Worm (Caenorhabditis elegans) whole organism, mixed stage, embryonic: ENCODE results near the gene dsl-7.
A peak's percentile ranks its signal among the peaks of the same experiment; 100 is the strongest.

Experiments used
- M03D4.4 ChIP-seq: sonication (generic microtip); optimal IDR thresholded peaks from 2 replicates; lab custom pipeline; 2017; ENCODE audit warnings: mild to moderate bottlenecking, missing genetic modification characterization, missing compliant biosample characterization
- bed-3 ChIP-seq: fragments of 200-800 bp; sonication (Bioruptor generic); optimal IDR thresholded peaks from 3 replicates; lab custom pipeline; 2018; ENCODE audit warnings: mild to moderate bottlenecking, missing genetic modification characterization, moderate library complexity, missing compliant biosample characterization
- ceh-39 ChIP-seq: fragments of 150-350 bp; optimal IDR thresholded peaks from 2 replicates; lab custom pipeline; 2014; ENCODE audit warnings: missing biosample characterization, missing genetic modification characterization
- ceh-43 ChIP-seq: fragments of 200-800 bp; sonication (Bioruptor generic); optimal IDR thresholded peaks from 2 replicates; lab custom pipeline; 2018; ENCODE audit warnings: mild to moderate bottlenecking, missing genetic modification characterization, moderate library complexity, missing compliant biosample characterization
- ceh-83 ChIP-seq: fragments of 200-800 bp; sonication (Bioruptor generic); optimal IDR thresholded peaks from 2 replicates; lab custom pipeline; 2018; ENCODE audit warnings: mild to moderate bottlenecking, missing genetic modification characterization, missing compliant biosample characterization
- ces-1 ChIP-seq: fragments of 150-350 bp; optimal IDR thresholded peaks from 2 replicates; lab custom pipeline; 2014; ENCODE audit warnings: missing biosample characterization, missing genetic modification reagents, missing genetic modification characterization
- cnd-1 ChIP-seq: fragments of 200-800 bp; sonication (Bioruptor generic); optimal IDR thresholded peaks from 2 replicates; lab custom pipeline; 2018; ENCODE audit warnings: mild to moderate bottlenecking, missing genetic modification characterization, missing compliant biosample characterization
- elt-1 ChIP-seq: sonication (generic microtip); optimal IDR thresholded peaks from 2 replicates; lab custom pipeline; 2017; ENCODE audit warnings: missing genetic modification characterization, mild to moderate bottlenecking, missing compliant biosample characterization, antibody characterized with exemption, moderate library complexity, borderline replicate concordance; ENCODE audit not compliant: insufficient read depth
- flh-1 ChIP-seq: fragments of 200-800 bp; sonication (Bioruptor generic); optimal IDR thresholded peaks from 2 replicates; lab custom pipeline; 2018; ENCODE audit warnings: mild to moderate bottlenecking, missing genetic modification characterization, moderate library complexity, missing compliant biosample characterization
- ham-2 ChIP-seq: fragments of 200-800 bp; sonication (Bioruptor generic); optimal IDR thresholded peaks from 2 replicates; lab custom pipeline; 2018; ENCODE audit warnings: mild to moderate bottlenecking, missing genetic modification characterization, missing compliant biosample characterization
- hlh-1 ChIP-seq: fragments of 150-350 bp; optimal IDR thresholded peaks from 2 replicates; lab custom pipeline; 2014; ENCODE audit warnings: missing biosample characterization, missing genetic modification reagents, missing genetic modification characterization
- lin-13 ChIP-seq: fragments of 150-350 bp; optimal IDR thresholded peaks from 2 replicates; lab custom pipeline; 2014; ENCODE audit warnings: missing biosample characterization, missing genetic modification characterization
- lsy-2 ChIP-seq: fragments of 150-350 bp; optimal IDR thresholded peaks from 2 replicates; lab custom pipeline; 2014; ENCODE audit warnings: missing biosample characterization, missing genetic modification characterization
- mab-5 ChIP-seq: fragments of 150-350 bp; optimal IDR thresholded peaks from 2 replicates; lab custom pipeline; 2014; ENCODE audit warnings: missing biosample characterization, missing genetic modification characterization
- mep-1 ChIP-seq: fragments of 150-350 bp; optimal IDR thresholded peaks from 2 replicates; lab custom pipeline; 2017; ENCODE audit warnings: missing biosample characterization, missing genetic modification reagents, missing genetic modification characterization, inconsistent platforms
- mls-2 ChIP-seq: sonication (generic microtip); optimal IDR thresholded peaks from 2 replicates; lab custom pipeline; 2016; ENCODE audit warnings: mild to moderate bottlenecking, missing genetic modification characterization, moderate library complexity, missing compliant biosample characterization
- nhr-12 ChIP-seq: fragments of 150-350 bp; optimal IDR thresholded peaks from 2 replicates; lab custom pipeline; 2014; ENCODE audit warnings: missing biosample characterization, missing genetic modification characterization
- nhr-2 ChIP-seq: fragments of 150-350 bp; optimal IDR thresholded peaks from 2 replicates; lab custom pipeline; 2014; ENCODE audit warnings: missing biosample characterization, missing genetic modification characterization
- nhr-237 ChIP-seq: fragments of 150-350 bp; optimal IDR thresholded peaks from 2 replicates; lab custom pipeline; 2014; ENCODE audit warnings: missing biosample characterization, missing genetic modification characterization
- nhr-28 ChIP-seq: fragments of 150-350 bp; optimal IDR thresholded peaks from 2 replicates; lab custom pipeline; 2014; ENCODE audit warnings: missing biosample characterization, missing genetic modification characterization
- nhr-76 ChIP-seq: sonication (generic microtip); optimal IDR thresholded peaks from 2 replicates; lab custom pipeline; 2017; ENCODE audit warnings: missing biosample characterization, missing genetic modification characterization
- pha-4 ChIP-seq: fragments of 150-350 bp; optimal IDR thresholded peaks from 2 replicates; lab custom pipeline; 2018; ENCODE audit warnings: missing biosample characterization, missing genetic modification reagents, missing genetic modification characterization
- snpc-4 ChIP-seq: fragments of 150-350 bp; optimal IDR thresholded peaks from 2 replicates; lab custom pipeline; 2014; ENCODE audit warnings: missing biosample characterization, missing genetic modification characterization
- sptf-1 ChIP-seq: sonication (generic microtip); optimal IDR thresholded peaks from 2 replicates; lab custom pipeline; 2017; ENCODE audit warnings: mild to moderate bottlenecking, missing genetic modification characterization, moderate library complexity, missing compliant biosample characterization
- tbx-8 ChIP-seq: fragments of 200-800 bp; sonication (Bioruptor generic); optimal IDR thresholded peaks from 2 replicates; lab custom pipeline; 2018; ENCODE audit warnings: mild to moderate bottlenecking, missing genetic modification characterization, moderate library complexity, missing compliant biosample characterization
- unc-120 ChIP-seq: sonication (generic microtip); optimal IDR thresholded peaks from 2 replicates; lab custom pipeline; 2017; ENCODE audit warnings: missing genetic modification characterization, missing compliant biosample characterization; ENCODE audit not compliant: poor library complexity, severe bottlenecking
- unc-39 ChIP-seq: fragments of 150-350 bp; optimal IDR thresholded peaks from 2 replicates; lab custom pipeline; 2014; ENCODE audit warnings: missing biosample characterization, missing genetic modification characterization
- unc-62 ChIP-seq: fragments of 150-350 bp; optimal IDR thresholded peaks from 2 replicates; lab custom pipeline; 2014; ENCODE audit warnings: missing biosample characterization, missing genetic modification reagents, missing genetic modification characterization
- zip-8 ChIP-seq: fragments of 150-350 bp; optimal IDR thresholded peaks from 2 replicates; lab custom pipeline; 2014; ENCODE audit warnings: missing biosample characterization, missing genetic modification characterization
- ztf-11 ChIP-seq: fragments of 150-350 bp; optimal IDR thresholded peaks from 2 replicates; lab custom pipeline; 2014; ENCODE audit warnings: missing biosample characterization, missing genetic modification characterization

Gene dsl-7

DNA sequence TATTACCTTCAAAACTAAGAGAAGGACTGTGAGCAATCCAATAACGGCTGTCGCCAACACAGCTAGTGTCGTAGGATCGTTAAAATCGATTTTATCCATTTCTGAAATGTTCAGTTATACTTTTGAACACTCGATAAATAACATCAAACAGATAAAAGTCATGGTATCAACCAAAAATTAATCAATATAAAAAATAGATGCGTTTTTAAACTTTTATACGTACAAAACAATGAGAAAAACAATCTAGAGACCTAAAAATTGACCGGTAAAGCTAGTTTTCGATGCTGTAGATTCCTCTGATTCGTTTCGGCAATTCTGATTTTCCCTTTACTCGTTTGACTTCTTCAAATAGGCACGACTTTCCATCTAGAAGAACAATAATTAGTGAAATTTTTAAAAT lies 25.8 kb upstream of the dsl-7 start, which contains the start of gene R186.3:
Gene R186.3, minus strand, starts transcription at position 101 of the 400 bp plus-strand sequence.
- no peak for TF ChIP-seq ztf-11 (tag; lab: Kevin White, UChicago)
- TF ChIP-seq unc-39 (tag; lab: Kevin White, UChicago), result no peak
- TF ChIP-seq hlh-1 (tag; lab: Kevin White, UChicago), result no peak
- no peak for TF ChIP-seq sptf-1 (tag; lab: Kevin White, UChicago)
- no peak for TF ChIP-seq nhr-28
- TF ChIP-seq ces-1, result no peak
- no peak for TF ChIP-seq flh-1 (GFP tag; lab: Kevin White, UChicago)
- no peak for TF ChIP-seq zip-8 (tag; lab: Kevin White, UChicago)
- no peak for TF ChIP-seq mep-1
- no peak for TF ChIP-seq bed-3 (GFP tag; lab: Kevin White, UChicago)
- no peak for TF ChIP-seq lin-13 (tag; lab: Kevin White, UChicago)
- TF ChIP-seq ham-2, result no peak
- TF ChIP-seq elt-1 (tag; lab: Kevin White, UChicago), result no peak
- TF ChIP-seq mab-5, result no peak
- TF ChIP-seq nhr-2 (tag; lab: Kevin White, UChicago), result no peak
- no peak for TF ChIP-seq ceh-83 (GFP tag; lab: Kevin White, UChicago)
- TF ChIP-seq, all 35 proteins: peak for 0

ce11 chrV:12967925-12968327 lies 25.0 kb upstream of the dsl-7 start, which contains the start of gene R186.8:
R186.8 (minus strand) TSS chrV:12967982.
- TF ChIP-seq sptf-1 (tag; lab: Kevin White, UChicago) (peak; percentile 15), lin-13 (tag; lab: Kevin White, UChicago) (peak; percentile 21), unc-120 (peak; percentile 51), ces-1 (peak; percentile 63), lsy-2 (tag; lab: Kevin White, UChicago) (peak; percentile 90), mls-2 (peak; percentile 20), nhr-237 (tag; lab: Kevin White, UChicago) (peak; percentile 23)
- TF ChIP-seq, all 35 proteins: peak for 7; not testable (repeated sequence) for 28

DNA sequence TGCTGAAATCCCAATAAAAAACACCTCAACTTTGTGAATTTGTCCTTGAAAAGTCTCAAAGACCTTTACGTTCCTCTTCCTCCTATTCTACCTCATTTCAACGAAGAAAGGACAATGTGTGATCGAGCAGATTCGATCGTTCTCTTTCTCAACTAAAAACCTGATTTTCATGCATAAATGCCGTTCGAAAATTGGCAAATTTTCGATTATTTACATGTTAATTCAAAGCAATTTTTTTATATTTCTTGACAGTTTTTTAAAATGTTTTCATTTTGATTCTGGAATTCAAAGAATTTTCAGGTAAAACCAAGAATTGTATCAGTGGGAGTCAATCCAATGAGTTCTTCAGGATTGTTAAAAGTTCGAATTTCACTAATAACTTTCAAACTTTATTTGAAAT lies 24.4 kb upstream of the dsl-7 start, which contains the start of gene lin-46:
Gene lin-46, plus strand, starts transcription at position 301 of the 400 bp plus-strand sequence.
- TF ChIP-seq mab-5, result no peak
- no peak for TF ChIP-seq nhr-12 (tag; lab: Kevin White, UChicago)
- no peak for TF ChIP-seq lin-13 (tag; lab: Kevin White, UChicago)
- TF ChIP-seq ces-1, result no peak

- no peak for TF ChIP-seq mls-2
- no peak for TF ChIP-seq mab-5
- no peak for TF ChIP-seq pha-4 (tag; lab: Kevin White, UChicago)
- no peak for TF ChIP-seq nhr-12 (tag; lab: Kevin White, UChicago)
- no peak for TF ChIP-seq nhr-237 (tag; lab: Kevin White, UChicago)
- no peak for TF ChIP-seq hlh-1 (tag; lab: Kevin White, UChicago)
- TF ChIP-seq nhr-76 (tag; lab: Kevin White, UChicago), result no peak
- no peak for TF ChIP-seq snpc-4 (tag; lab: Kevin White, UChicago)
- TF ChIP-seq lsy-2 (tag; lab: Kevin White, UChicago), result peak; percentile 57
- no peak for TF ChIP-seq zip-8 (tag; lab: Kevin White, UChicago)
- peak; percentile 15 for TF ChIP-seq mep-1
- TF ChIP-seq nhr-28, result no peak
- TF ChIP-seq bed-3 (GFP tag; lab: Kevin White, UChicago), result no peak
- TF ChIP-seq ceh-83 (GFP tag; lab: Kevin White, UChicago), result no peak
- TF ChIP-seq unc-120, result no peak
- no peak for TF ChIP-seq unc-39 (tag; lab: Kevin White, UChicago)
- TF ChIP-seq unc-62 (GFP tag; lab: Kevin White, UChicago), result no peak
- no peak for TF ChIP-seq sptf-1 (tag; lab: Kevin White, UChicago)
- no peak for TF ChIP-seq M03D4.4 (tag; lab: Kevin White, UChicago)
- TF ChIP-seq tbx-8 (GFP tag; lab: Kevin White, UChicago), result no peak
- TF ChIP-seq ceh-43 (GFP tag; lab: Kevin White, UChicago), result no peak
- no peak for TF ChIP-seq ham-2
- TF ChIP-seq ces-1, result peak; percentile 79
- TF ChIP-seq ceh-39 (tag; lab: Kevin White, UChicago), result no peak
- TF ChIP-seq cnd-1 (tag; lab: Kevin White, UChicago), result no peak
Measured at ce11 chrV:12970575-12971160, 22.3 kb upstream of the dsl-7 start, which contains the start of gene pnn-1. pnn-1 (plus strand) TSS chrV:12971110.

- no peak for TF ChIP-seq lsy-2 (tag; lab: Kevin White, UChicago)
- peak; percentile 66 for TF ChIP-seq zip-8 (tag; lab: Kevin White, UChicago)
Measured at ce11 chrV:12974047-12974446, 18.9 kb upstream of the dsl-7 start.
